Worm (Caenorhabditis elegans) whole organism, mixed stage, embryonic: ENCODE measurements around the gene R01H10.4.

Experiments
- blmp-1 ChIP-seq: fragments of 150-350 bp; optimal IDR thresholded peaks from 2 replicates; lab custom pipeline; 2014; ENCODE audit warnings: missing biosample characterization, missing genetic modification characterization
- cnd-1 ChIP-seq: fragments of 200-800 bp; sonication (Bioruptor generic); optimal IDR thresholded peaks from 2 replicates; lab custom pipeline; 2018; ENCODE audit warnings: mild to moderate bottlenecking, missing genetic modification characterization, missing compliant biosample characterization
- lin-13 ChIP-seq: fragments of 150-350 bp; optimal IDR thresholded peaks from 2 replicates; lab custom pipeline; 2014; ENCODE audit warnings: missing biosample characterization, missing genetic modification characterization
- nhr-12 ChIP-seq: fragments of 150-350 bp; optimal IDR thresholded peaks from 2 replicates; lab custom pipeline; 2014; ENCODE audit warnings: missing biosample characterization, missing genetic modification characterization
- nhr-237 ChIP-seq: fragments of 150-350 bp; optimal IDR thresholded peaks from 2 replicates; lab custom pipeline; 2014; ENCODE audit warnings: missing biosample characterization, missing genetic modification characterization
- nhr-28 ChIP-seq: fragments of 150-350 bp; optimal IDR thresholded peaks from 2 replicates; lab custom pipeline; 2014; ENCODE audit warnings: missing biosample characterization, missing genetic modification characterization
- sem-2 ChIP-seq: fragments of 200-800 bp; sonication (Bioruptor generic); optimal IDR thresholded peaks from 2 replicates; lab custom pipeline; 2018; ENCODE audit warnings: mild to moderate bottlenecking, missing genetic modification characterization, missing compliant biosample characterization

DNA sequence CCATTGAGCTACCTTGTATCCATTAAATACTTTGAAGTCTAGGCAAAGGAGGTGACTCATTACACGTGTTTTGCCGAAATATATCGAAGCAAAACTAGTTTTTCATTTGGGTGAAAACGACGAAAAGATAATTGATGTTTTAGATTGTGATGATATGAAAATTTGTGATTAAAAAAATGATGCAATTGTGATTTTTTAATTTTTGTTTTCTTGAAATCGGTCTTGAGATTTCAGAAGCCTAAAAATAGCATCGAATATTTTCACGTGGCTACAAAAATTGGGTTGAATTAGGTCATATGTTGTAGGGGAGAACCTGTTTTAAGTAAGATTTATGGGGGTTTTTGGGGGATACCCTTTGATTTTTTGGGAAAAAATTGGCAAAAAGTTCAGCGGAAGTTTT lies 35.9 kb downstream of the R01H10.4 start:
- TF ChIP-seq nhr-237 (tag; lab: Kevin White, UChicago) (no peak), nhr-12 (tag; lab: Kevin White, UChicago) (no peak), nhr-28 (tag; lab: Kevin White, UChicago) (no peak), sem-2 (GFP tag; lab: Kevin White, UChicago) (no peak), blmp-1 (tag; lab: Kevin White, UChicago) (no peak), cnd-1 (tag; lab: Kevin White, UChicago) (no peak), lin-13 (no peak)
